Fruit fly (Drosophila melanogaster) whole organism, embryonic: ENCODE results near the gene CG13063.
A peak's percentile ranks its signal among the peaks of the same experiment; 100 is the strongest.

Experiments
- Atf-2 ChIP-seq: fragments of 200-800 bp; sonication (Bioruptor generic); optimal IDR thresholded peaks from 2 replicates; lab custom pipeline; 2016; ENCODE audit warnings: missing biosample characterization, missing genetic modification characterization
- Bdp1 ChIP-seq: fragments of 200-800 bp; sonication (Bioruptor generic); optimal IDR thresholded peaks from 3 replicates; lab custom pipeline; 2016; ENCODE audit warnings: missing biosample characterization, missing genetic modification characterization
- CG1024 ChIP-seq: fragments of 200-800 bp; sonication (Bioruptor generic); IDR thresholded peaks from 2 replicates; pipeline ENCODE4 v1.3.6; 2022; ENCODE audit warnings: missing biosample characterization, missing genetic modification characterization
- CG11695 ChIP-seq: fragments of 200-800 bp; sonication (Bioruptor generic); IDR thresholded peaks from 3 replicates; pipeline ENCODE4 v1.3.6; 2022; ENCODE audit warnings: missing biosample characterization, missing genetic modification characterization
- CG12236 ChIP-seq: fragments of 200-800 bp; sonication (Bioruptor generic); optimal IDR thresholded peaks from 2 replicates; lab custom pipeline; 2016; ENCODE audit warnings: missing biosample characterization, missing genetic modification characterization
- CG1233 ChIP-seq: fragments of 200-800 bp; sonication (Bioruptor generic); optimal IDR thresholded peaks from 4 replicates; lab custom pipeline; 2018; ENCODE audit warnings: missing biosample characterization, mild to moderate bottlenecking, missing genetic modification characterization
- CG12391 ChIP-seq: fragments of 200-800 bp; sonication (Bioruptor generic); optimal IDR thresholded peaks from 3 replicates; lab custom pipeline; 2018; ENCODE audit warnings: missing biosample characterization, mild to moderate bottlenecking, missing genetic modification characterization, moderate library complexity
- CG12659 ChIP-seq: fragments of 200-800 bp; sonication (Bioruptor generic); optimal IDR thresholded peaks from 3 replicates; lab custom pipeline; 2017; ENCODE audit warnings: mild to moderate bottlenecking, missing biosample characterization, missing genetic modification reagents, missing genetic modification characterization
- CG15011 ChIP-seq: fragments of 200-800 bp; sonication (Bioruptor generic); optimal IDR thresholded peaks from 3 replicates; lab custom pipeline; 2018; ENCODE audit warnings: missing biosample characterization, mild to moderate bottlenecking, missing genetic modification characterization
- CG17328 ChIP-seq: fragments of 200-800 bp; sonication (Bioruptor generic); IDR thresholded peaks from 2 replicates; pipeline ENCODE4 v1.3.6; 2022; ENCODE audit warnings: missing biosample characterization, missing genetic modification characterization
- CG2116 ChIP-seq: fragments of 200-800 bp; sonication (Bioruptor generic); optimal IDR thresholded peaks from 3 replicates; lab custom pipeline; 2018; ENCODE audit warnings: missing biosample characterization, mild to moderate bottlenecking, missing genetic modification characterization
- CG2120 ChIP-seq: fragments of 200-800 bp; sonication (Bioruptor generic); optimal IDR thresholded peaks from 3 replicates; lab custom pipeline; 2016; ENCODE audit warnings: missing biosample characterization, missing genetic modification characterization
- CG30431 ChIP-seq: fragments of 200-800 bp; sonication (Bioruptor generic); optimal IDR thresholded peaks from 2 replicates; lab custom pipeline; 2017; ENCODE audit warnings: missing biosample characterization, missing genetic modification characterization
- CG34422 ChIP-seq: fragments of 200-800 bp; sonication (Bioruptor generic); IDR thresholded peaks from 3 replicates; pipeline ENCODE4 v1.3.6; 2022; ENCODE audit warnings: missing biosample characterization, missing genetic modification characterization
- CG3847 ChIP-seq: fragments of 200-800 bp; sonication (Bioruptor generic); IDR thresholded peaks from 2 replicates; pipeline ENCODE4 v1.3.6; 2022; ENCODE audit warnings: missing biosample characterization, missing genetic modification characterization
- CG43689 ChIP-seq: fragments of 200-800 bp; sonication (Bioruptor generic); IDR thresholded peaks from 2 replicates; pipeline ENCODE4 v1.3.6; 2022; ENCODE audit warnings: missing biosample characterization, missing genetic modification characterization
- CG4424 ChIP-seq: fragments of 200-800 bp; sonication (Bioruptor generic); optimal IDR thresholded peaks from 3 replicates; lab custom pipeline; 2016; ENCODE audit warnings: missing biosample characterization, missing genetic modification characterization
- CG6854 ChIP-seq: fragments of 200-800 bp; sonication (Bioruptor generic); optimal IDR thresholded peaks from 3 replicates; lab custom pipeline; 2017; ENCODE audit warnings: missing biosample characterization, mild to moderate bottlenecking, missing genetic modification characterization
- CG7745 ChIP-seq: fragments of 200-800 bp; sonication (Bioruptor generic); optimal IDR thresholded peaks from 2 replicates; lab custom pipeline; 2018; ENCODE audit warnings: missing biosample characterization, mild to moderate bottlenecking, missing genetic modification characterization, moderate library complexity
- CG7987 ChIP-seq: fragments of 200-800 bp; sonication (Bioruptor generic); optimal IDR thresholded peaks from 2 replicates; lab custom pipeline; 2018; ENCODE audit warnings: missing biosample characterization, mild to moderate bottlenecking, missing genetic modification characterization, moderate library complexity
- CoRest ChIP-seq: fragments of 200-800 bp; sonication (Bioruptor generic); optimal IDR thresholded peaks from 3 replicates; lab custom pipeline; 2018; ENCODE audit warnings: missing biosample characterization, mild to moderate bottlenecking, missing genetic modification characterization, moderate library complexity
- D19A ChIP-seq: fragments of 200-800 bp; optimal IDR thresholded peaks from 3 replicates; lab custom pipeline; 2019; ENCODE audit warnings: missing biosample characterization, mild to moderate bottlenecking, missing genetic modification characterization, moderate library complexity
- Dip3 ChIP-seq: fragments of 200-800 bp; sonication (Bioruptor generic); optimal IDR thresholded peaks from 3 replicates; lab custom pipeline; 2016; ENCODE audit warnings: missing biosample characterization, missing genetic modification characterization
- Dref ChIP-seq: fragments of 200-800 bp; sonication (Bioruptor generic); IDR thresholded peaks from 2 replicates; pipeline ENCODE4 v1.3.6; 2022; ENCODE audit warnings: missing biosample characterization, missing genetic modification characterization
- ERR ChIP-seq: fragments of 200-800 bp; sonication (Bioruptor generic); optimal IDR thresholded peaks from 2 replicates; lab custom pipeline; 2016; ENCODE audit warnings: missing biosample characterization, missing genetic modification characterization
- Gug ChIP-seq: fragments of 200-800 bp; sonication (Bioruptor generic); IDR thresholded peaks from 4 replicates; pipeline ENCODE4 v1.3.6; 2022; ENCODE audit warnings: missing biosample characterization, missing genetic modification characterization
- H2.0 ChIP-seq: fragments of 200-800 bp; sonication (Bioruptor generic); IDR thresholded peaks from 2 replicates; pipeline ENCODE4 v1.3.6; 2022; ENCODE audit warnings: missing biosample characterization, missing genetic modification characterization
- HHEX ChIP-seq: fragments of 200-800 bp; sonication (Bioruptor generic); optimal IDR thresholded peaks from 3 replicates; lab custom pipeline; 2017; ENCODE audit warnings: missing biosample characterization, mild to moderate bottlenecking, missing genetic modification characterization, missing genetic modification reagents
- Lim3 ChIP-seq: fragments of 200-800 bp; sonication (Bioruptor generic); IDR thresholded peaks from 2 replicates; pipeline ENCODE4 v1.3.6; 2022; ENCODE audit warnings: missing biosample characterization, missing genetic modification characterization
- MBD-R2 ChIP-seq: fragments of 200-800 bp; sonication (Bioruptor generic); IDR thresholded peaks from 2 replicates; pipeline ENCODE4 v1.3.6; 2022; ENCODE audit warnings: missing biosample characterization, missing genetic modification characterization
- Mad ChIP-seq: fragments of 200-800 bp; sonication (Bioruptor generic); optimal IDR thresholded peaks from 2 replicates; lab custom pipeline; 2016; ENCODE audit warnings: missing biosample characterization, missing genetic modification characterization
- Myb ChIP-seq: fragments of 200-800 bp; sonication (Bioruptor generic); optimal IDR thresholded peaks from 2 replicates; lab custom pipeline; 2016; ENCODE audit warnings: missing biosample characterization, missing genetic modification characterization
- Oaz ChIP-seq: fragments of 200-800 bp; sonication (Bioruptor generic); IDR thresholded peaks from 2 replicates; pipeline ENCODE4 v1.3.6; 2022; ENCODE audit warnings: missing biosample characterization, missing genetic modification characterization
- PHDP ChIP-seq: fragments of 200-800 bp; sonication (Bioruptor generic); optimal IDR thresholded peaks from 3 replicates; lab custom pipeline; 2018; ENCODE audit warnings: missing biosample characterization, mild to moderate bottlenecking, missing genetic modification characterization, moderate library complexity
- Sox100B ChIP-seq: fragments of 200-800 bp; sonication (Bioruptor generic); optimal IDR thresholded peaks from 3 replicates; lab custom pipeline; 2018; ENCODE audit warnings: missing biosample characterization, mild to moderate bottlenecking, missing genetic modification characterization
- Usf ChIP-seq: fragments of 200-800 bp; sonication (Bioruptor generic); optimal IDR thresholded peaks from 2 replicates; lab custom pipeline; 2017; ENCODE audit warnings: missing genotype, missing biosample characterization, missing genetic modification characterization
- Vsx1 ChIP-seq: fragments of 200-800 bp; sonication (Bioruptor generic); optimal IDR thresholded peaks from 2 replicates; lab custom pipeline; 2017; ENCODE audit warnings: missing biosample characterization, mild to moderate bottlenecking, missing genetic modification characterization, missing genetic modification reagents
- Xbp1 ChIP-seq: fragments of 200-800 bp; sonication (Bioruptor generic); optimal IDR thresholded peaks from 3 replicates; lab custom pipeline; 2016; ENCODE audit warnings: missing biosample characterization, mild to moderate bottlenecking, missing genetic modification characterization
- az2 ChIP-seq: fragments of 200-800 bp; sonication (Bioruptor generic); optimal IDR thresholded peaks from 3 replicates; lab custom pipeline; 2016; ENCODE audit warnings: missing biosample characterization, missing genetic modification characterization
- ci ChIP-seq: fragments of 200-800 bp; sonication (Bioruptor generic); IDR thresholded peaks from 3 replicates; pipeline ENCODE4 v1.3.6; 2022; ENCODE audit warnings: missing biosample characterization, missing genetic modification characterization
- dysf ChIP-seq: fragments of 200-800 bp; sonication (Bioruptor generic); IDR thresholded peaks from 3 replicates; pipeline ENCODE4 v1.3.6; 2022; ENCODE audit warnings: missing biosample characterization, missing genetic modification characterization
- ind ChIP-seq: fragments of 200-800 bp; sonication (Bioruptor generic); optimal IDR thresholded peaks from 3 replicates; lab custom pipeline; 2016; ENCODE audit warnings: missing biosample characterization, missing genetic modification characterization
- kah ChIP-seq: fragments of 200-800 bp; sonication (Bioruptor generic); optimal IDR thresholded peaks from 2 replicates; lab custom pipeline; 2018; ENCODE audit warnings: missing biosample characterization, mild to moderate bottlenecking, missing genetic modification characterization
- lilli ChIP-seq: fragments of 200-800 bp; sonication (Bioruptor generic); optimal IDR thresholded peaks from 3 replicates; lab custom pipeline; 2016; ENCODE audit warnings: missing biosample characterization, missing genetic modification characterization
- odd ChIP-seq: fragments of 200-800 bp; sonication (Bioruptor generic); optimal IDR thresholded peaks from 2 replicates; lab custom pipeline; 2017; ENCODE audit warnings: missing biosample characterization, mild to moderate bottlenecking, missing genetic modification characterization
- onecut ChIP-seq: fragments of 200-800 bp; sonication (Bioruptor generic); IDR thresholded peaks from 2 replicates; pipeline ENCODE4 v1.3.6; 2022; ENCODE audit warnings: missing biosample characterization, missing genetic modification characterization
- pfk ChIP-seq: fragments of 200-800 bp; sonication (Bioruptor generic); optimal IDR thresholded peaks from 2 replicates; lab custom pipeline; 2018; ENCODE audit warnings: missing biosample characterization, mild to moderate bottlenecking, missing genetic modification characterization, moderate library complexity
- sd ChIP-seq: fragments of 200-800 bp; sonication (Bioruptor generic); optimal IDR thresholded peaks from 3 replicates; lab custom pipeline; 2018; ENCODE audit warnings: missing biosample characterization, mild to moderate bottlenecking, missing genetic modification characterization, moderate library complexity
- sens-2 ChIP-seq: fragments of 200-800 bp; sonication (Bioruptor generic); IDR thresholded peaks from 2 replicates; pipeline ENCODE4 v1.3.6; 2022; ENCODE audit warnings: missing biosample characterization, missing genetic modification characterization
- shn ChIP-seq: fragments of 200-800 bp; sonication (Bioruptor generic); optimal IDR thresholded peaks from 3 replicates; lab custom pipeline; 2016; ENCODE audit warnings: missing biosample characterization, missing genetic modification characterization
- tx ChIP-seq: fragments of 200-800 bp; sonication (Bioruptor generic); optimal IDR thresholded peaks from 2 replicates; lab custom pipeline; 2016; ENCODE audit warnings: missing biosample characterization, missing genetic modification characterization

Gene CG13063

dm6 chr3L:16328207-16328891, 21.9 kb downstream of the CG13063 start, which contains the start of gene CG13058 (continued):
- TF ChIP-seq CoRest (tag; lab: Kevin White, UChicago) (peak; percentile 80), pfk (GFP tag; lab: Kevin White, UChicago) (no peak), CG7987 (GFP tag; lab: Kevin White, UChicago) (peak; percentile 9), CG12659 (GFP tag; lab: Kevin White, UChicago) (peak; percentile 70), dysf (GFP tag; lab: Robert Waterston, UW) (peak; percentile 66), sens-2 (GFP tag; lab: Robert Waterston, UW) (peak; percentile 52), ci (GFP tag; lab: Robert Waterston, UW) (peak; percentile 75), ERR (GFP tag; lab: Kevin White, UChicago) (no peak), ind (GFP tag; lab: Kevin White, UChicago) (peak; percentile 50), Gug (GFP tag; lab: Robert Waterston, UW) (no peak), CG7745 (tag; lab: Kevin White, UChicago) (no peak), CG12391 (tag; lab: Kevin White, UChicago) (no peak), CG17328 (GFP tag; lab: Robert Waterston, UW) (peak; percentile 71; the same call in 1 of the 2 replicates), Mad (GFP tag; lab: Kevin White, UChicago) (peak; percentile 22), MBD-R2 (GFP tag; lab: Robert Waterston, UW) (peak; percentile 48), Sox100B (GFP tag; lab: Kevin White, UChicago) (peak; percentile 53), Xbp1 (GFP tag; lab: Kevin White, UChicago) (peak; percentile 60), Dip3 (GFP tag; lab: Kevin White, UChicago) (peak; percentile 65), CG1024 (GFP tag; lab: Robert Waterston, UW) (peak; percentile 59), CG1233 (GFP tag; lab: Kevin White, UChicago) (no peak), onecut (peak; percentile 30; the same call in 1 of the 2 replicates), H2.0 (peak; percentile 81), Atf-2 (GFP tag; lab: Kevin White, UChicago) (peak; percentile 4), sd (peak; percentile 8), Oaz (GFP tag; lab: Robert Waterston, UW) (peak; percentile 66), CG2116 (no peak), CG12236 (GFP tag; lab: Kevin White, UChicago) (no peak), HHEX (GFP tag; lab: Kevin White, UChicago) (peak; percentile 59), kah (GFP tag; lab: Kevin White, UChicago) (peak; percentile 19), CG34422 (0 out of 3 replicates have a peak, but pooled peaks have one; percentile 10), CG43689 (GFP tag; lab: Robert Waterston, UW) (peak; percentile 52; the same call in 1 of the 2 replicates), shn (peak; percentile 4), lilli (peak; percentile 68), Lim3 (peak; percentile 44; the same call in 1 of the 2 replicates), CG4424 (GFP tag; lab: Kevin White, UChicago) (peak; percentile 22), CG11695 (GFP tag; lab: Robert Waterston, UW) (peak; percentile 67), tx (GFP tag; lab: Kevin White, UChicago) (peak; percentile 72), Myb (GFP tag; lab: Kevin White, UChicago) (peak; percentile 16), odd (GFP tag; lab: Kevin White, UChicago) (peak; percentile 64), PHDP (tag; lab: Kevin White, UChicago) (peak; percentile 69), D19A (peak; percentile 92), Usf (peak; percentile 12), CG6854 (GFP tag; lab: Kevin White, UChicago) (peak; percentile 39), CG2120 (GFP tag; lab: Kevin White, UChicago) (peak; percentile 77), Dref (GFP tag; lab: Robert Waterston, UW) (no peak), CG30431 (peak; percentile 27), CG15011 (GFP tag; lab: Kevin White, UChicago) (peak; percentile 13), CG3847 (GFP tag; lab: Robert Waterston, UW) (peak; percentile 77), Bdp1 (GFP tag; lab: Kevin White, UChicago) (peak; percentile 10), az2 (GFP tag; lab: Kevin White, UChicago) (peak; percentile 42), Vsx1 (peak; percentile 16)
